Worm (Caenorhabditis elegans): ENCODE results near the gene Y66D12A.30.

Gene Y66D12A.30

ce11 chrIII:11609568-11609967 is at the start of gene Y66D12A.30:
Gene Y66D12A.30, plus strand, starts transcription at chrIII:11609868.
- peak; percentile 14 for TF ChIP-seq fkh-8 (tag; optimal IDR thresholded peaks at IDR 0.05)
- no peak for TF ChIP-seq ama-1 (optimal IDR thresholded peaks at IDR 0.05)
- TF ChIP-seq lin-35 (GFP tag; optimal IDR thresholded peaks at IDR 0.05) = no peak
- TF ChIP-seq mdl-1 (tag; optimal IDR thresholded peaks at IDR 0.05) = no peak

ce11 chrIII:11560504-11561202 is 49.0 kb upstream of the Y66D12A.30 start, which contains the start of gene ztf-29:
Gene ztf-29, plus strand, starts transcription at chrIII:11561152.
- TF ChIP-seq pax-3 (tag; optimal IDR thresholded peaks at IDR 0.05) (no peak), sptf-1 (tag; optimal IDR thresholded peaks at IDR 0.05) (no peak)

ce11 chrIII:11561597-11561996 is 48.1 kb upstream of the Y66D12A.30 start:
- TF ChIP-seq nhr-85 (tag) (peak; percentile 7), skn-1 (tag; optimal IDR thresholded peaks at IDR 0.05) (no peak)

ce11 chrIII:11563417-11563949 is 46.2 kb upstream of the Y66D12A.30 start, which contains the start of gene Y66D12A.11:
Gene Y66D12A.11, plus strand, starts transcription at chrIII:11563467.
- TF ChIP-seq hlh-17 (GFP tag; optimal IDR thresholded peaks at IDR 0.05; ENCODE audit: borderline replicate concordance) (no peak), efl-1 (optimal IDR thresholded peaks at IDR 0.05) (no peak), efl-1 (GFP tag; optimal IDR thresholded peaks at IDR 0.05 in 1 of 2) (no peak), dsc-1 (tag; optimal IDR thresholded peaks at IDR 0.05) (no peak), lin-13 (GFP tag; optimal IDR thresholded peaks at IDR 0.05) (no peak), nhr-11 (tag; optimal IDR thresholded peaks at IDR 0.05) (no peak), ets-5 (GFP tag; IDR thresholded peaks at IDR 0.05) (no peak), skn-1 (tag; optimal IDR thresholded peaks at IDR 0.05) (no peak), fkh-8 (tag; optimal IDR thresholded peaks at IDR 0.05) (no peak), nhr-77 (tag; optimal IDR thresholded peaks at IDR 0.05) (no peak), egl-27 (tag; optimal IDR thresholded peaks at IDR 0.05) (no peak), unc-130 (tag; optimal IDR thresholded peaks at IDR 0.05) (no peak), vab-15 (tag; optimal IDR thresholded peaks at IDR 0.05) (no peak), C34B4.2 (tag; optimal IDR thresholded peaks at IDR 0.05) (no peak), rnt-1 (tag; optimal IDR thresholded peaks at IDR 0.05) (no peak), unc-98 (GFP tag; IDR thresholded peaks at IDR 0.05) (no peak)

- TF ChIP-seq pqm-1 (tag; optimal IDR thresholded peaks at IDR 0.05) (no peak), mdl-1 (tag; optimal IDR thresholded peaks at IDR 0.05) (peak in 1 of 2 experiments; percentile 3), swsn-7 (tag; optimal IDR thresholded peaks at IDR 0.05) (peak; percentile 19), mef-2 (tag; optimal IDR thresholded peaks at IDR 0.05) (no peak), sox-4 (tag; optimal IDR thresholded peaks at IDR 0.05) (no peak), nhr-11 (tag; optimal IDR thresholded peaks at IDR 0.05) (no peak), nhr-90 (tag; optimal IDR thresholded peaks at IDR 0.05; ENCODE audit: poor library complexity) (peak; percentile 22), nhr-47 (tag; optimal IDR thresholded peaks at IDR 0.05) (no peak), snpc-4 (tag; optimal IDR thresholded peaks at IDR 0.05) (peak; percentile 10), aha-1 (tag; optimal IDR thresholded peaks at IDR 0.05) (no peak), lsy-2 (tag; optimal IDR thresholded peaks at IDR 0.05) (peak; percentile 48 to 77), ceh-8 (GFP tag; optimal IDR thresholded peaks at IDR 0.05) (no peak), jun-1 (tag; optimal IDR thresholded peaks at IDR 0.05) (no peak), nhr-76 (tag; optimal IDR thresholded peaks at IDR 0.05) (no peak), C04F5.9 (tag; optimal IDR thresholded peaks at IDR 0.05) (no peak), ces-1 (GFP tag; optimal IDR thresholded peaks at IDR 0.05) (no peak), hlh-17 (GFP tag; optimal IDR thresholded peaks at IDR 0.05; ENCODE audit: borderline replicate concordance) (no peak), egl-27 (tag; optimal IDR thresholded peaks at IDR 0.05) (no peak), unc-130 (tag; optimal IDR thresholded peaks at IDR 0.05) (no peak), irx-1 (tag; optimal IDR thresholded peaks at IDR 0.05) (no peak), lin-15B (tag; optimal IDR thresholded peaks at IDR 0.05) (peak; percentile 66), sptf-1 (tag; optimal IDR thresholded peaks at IDR 0.05) (no peak), lir-3 (tag; optimal IDR thresholded peaks at IDR 0.05; ENCODE audit: poor library complexity) (no peak), nhr-28 (tag; optimal IDR thresholded peaks at IDR 0.05) (no peak), ceh-90 (tag; optimal IDR thresholded peaks at IDR 0.05) (no peak), tlp-1 (tag; optimal IDR thresholded peaks at IDR 0.05) (no peak), unc-30 (tag; optimal IDR thresholded peaks at IDR 0.05) (no peak), alr-1 (tag; optimal IDR thresholded peaks at IDR 0.05; ENCODE audit: borderline replicate concordance) (no peak), nhr-77 (tag; optimal IDR thresholded peaks at IDR 0.05) (peak; percentile 33)
Measured at ce11 chrIII:11565602-11566001, 44.1 kb upstream of the Y66D12A.30 start, which contains the start of gene Y66D12A.10. Gene Y66D12A.10, plus strand, starts transcription at chrIII:11565874.

All from whole organism, L1 larva.